Fruit fly (Drosophila melanogaster): ENCODE results near the gene CG31797.

DNA sequence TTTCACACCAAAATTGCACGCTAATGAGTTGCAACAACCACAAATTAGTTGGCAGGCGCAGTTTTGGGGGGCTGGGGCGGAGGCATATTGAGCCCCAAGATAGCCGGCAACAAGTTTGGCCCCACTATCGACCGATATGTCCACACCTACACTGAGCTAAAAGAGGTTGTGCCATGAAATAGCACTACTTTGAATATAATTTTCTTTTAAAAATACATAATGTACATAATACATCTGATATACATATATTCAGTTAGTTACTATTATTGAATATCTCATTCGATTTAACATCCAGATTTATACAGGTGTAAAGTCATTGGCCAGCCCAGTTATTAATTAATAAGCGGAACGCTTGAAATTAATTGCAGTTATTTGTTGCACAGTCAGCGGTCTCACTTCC is 26.9 kb downstream of the CG31797 start:
- TF ChIP-seq CG8478 (optimal IDR thresholded peaks at IDR 0.05) (no peak), CTCF (optimal IDR thresholded peaks at IDR 0.05) (no peak)
